Fruit fly (Drosophila melanogaster) whole organism, wandering third instar larva: ENCODE measurements around the gene Mst77F.

Experiments used
- Abd-B ChIP-seq: fragments of >200 bp; optimal IDR thresholded peaks from 2 replicates; lab custom pipeline; 2017; ENCODE audit warnings: missing biosample characterization, missing genetic modification characterization
- CG32264 ChIP-seq: fragments of 200-800 bp; sonication (Bioruptor generic); optimal IDR thresholded peaks from 2 replicates; lab custom pipeline; 2016; ENCODE audit warnings: missing biosample characterization, missing genetic modification characterization
- CG9705 ChIP-seq: fragments of 200-800 bp; sonication (Bioruptor generic); optimal IDR thresholded peaks from 2 replicates; lab custom pipeline; 2018; ENCODE audit warnings: missing biosample characterization, mild to moderate bottlenecking, missing genetic modification characterization
- CrebA ChIP-seq: fragments of 200-800 bp; sonication (Bioruptor generic); optimal IDR thresholded peaks from 2 replicates; lab custom pipeline; 2016; ENCODE audit warnings: missing biosample characterization, mild to moderate bottlenecking, missing genetic modification characterization, borderline replicate concordance
- Dif ChIP-seq: fragments of 200-275, 200-300 bp; sonication (Bioruptor generic); optimal IDR thresholded peaks from 2 replicates; lab custom pipeline; 2018; ENCODE audit warnings: missing biosample characterization, missing genetic modification characterization; ENCODE audit not compliant: partially characterized antibody
- GATAd ChIP-seq: sonication (Bioruptor generic); optimal IDR thresholded peaks from 2 replicates; lab custom pipeline; 2016; ENCODE audit warnings: missing biosample characterization, missing genetic modification characterization
- HLH106 ChIP-seq: fragments of 200-800 bp; optimal IDR thresholded peaks from 3 replicates; lab custom pipeline; 2019; ENCODE audit warnings: missing biosample characterization, mild to moderate bottlenecking, missing genetic modification characterization, moderate library complexity
- Hr78 ChIP-seq: fragments of >200 bp; optimal IDR thresholded peaks from 2 replicates; lab custom pipeline; 2017; ENCODE audit warnings: missing biosample characterization, missing genetic modification characterization
- Hr83 ChIP-seq: fragments of 200-300 bp; sonication (Bioruptor generic); optimal IDR thresholded peaks from 2 replicates; lab custom pipeline; 2016; ENCODE audit warnings: missing biosample characterization, mild to moderate bottlenecking, missing genetic modification characterization, moderate library complexity; ENCODE audit not compliant: poor library complexity, severe bottlenecking
- Jra ChIP-seq: sonication (Bioruptor generic); optimal IDR thresholded peaks from 2 replicates; lab custom pipeline; 2016; ENCODE audit warnings: missing biosample characterization, missing genetic modification characterization
- Myc ChIP-seq: fragments of >200 bp; optimal IDR thresholded peaks from 2 replicates; lab custom pipeline; 2017
- OdsH ChIP-seq: fragments of 200-800 bp; sonication (Bioruptor generic); optimal IDR thresholded peaks from 2 replicates; lab custom pipeline; 2016; ENCODE audit warnings: missing biosample characterization, mild to moderate bottlenecking, missing genetic modification characterization
- Rel ChIP-seq, 2 experiments: fragments of 200-800 bp; sonication (Bioruptor generic) in 1 of 2; optimal IDR thresholded peaks; 2 replicates in 1 of 2; 3 replicates in 1 of 2; lab custom pipeline; 2016 to 2019; ENCODE audit warnings: mild to moderate bottlenecking in 2 of 2, missing biosample characterization in 2 of 2, missing genetic modification characterization in 2 of 2, moderate library complexity in 1 of 2
- Sp1 ChIP-seq: fragments of 200-800 bp; sonication (Bioruptor generic); optimal IDR thresholded peaks from 3 replicates; lab custom pipeline; 2019; ENCODE audit warnings: missing biosample characterization, mild to moderate bottlenecking, missing genetic modification characterization, moderate library complexity
- Vsx2 ChIP-seq: fragments of 200-300, 225-300 bp; sonication (Bioruptor generic); optimal IDR thresholded peaks from 2 replicates; lab custom pipeline; 2018; ENCODE audit warnings: missing biosample characterization, missing genetic modification characterization; ENCODE audit not compliant: partially characterized antibody
- br ChIP-seq: fragments of 200-800 bp; sonication (Bioruptor generic); optimal IDR thresholded peaks from 2 replicates; lab custom pipeline; 2016; ENCODE audit warnings: missing biosample characterization, missing genetic modification characterization
- brk ChIP-seq: fragments of 200-800 bp; sonication (Bioruptor generic); optimal IDR thresholded peaks from 2 replicates; lab custom pipeline; 2016; ENCODE audit warnings: missing biosample characterization, mild to moderate bottlenecking, missing genetic modification characterization
- dl ChIP-seq, 2 experiments: fragments of 175-275, 200-275 bp in 1 of 2; fragments of 200-275 bp in 1 of 2; sonication (Bioruptor generic); optimal IDR thresholded peaks; lab custom pipeline; 2018; ENCODE audit warnings: mild to moderate bottlenecking in 2 of 2, missing biosample characterization in 2 of 2, missing genetic modification characterization in 2 of 2, moderate library complexity in 2 of 2; ENCODE audit not compliant: partially characterized antibody in 2 of 2, insufficient read depth in 1 of 2
- dmrt93B ChIP-seq: fragments of 200-800 bp; sonication (Bioruptor generic); optimal IDR thresholded peaks from 2 replicates; lab custom pipeline; 2018; ENCODE audit warnings: missing biosample characterization, mild to moderate bottlenecking, missing genetic modification characterization
- dsf ChIP-seq: sonication (Bioruptor generic); optimal IDR thresholded peaks from 2 replicates; lab custom pipeline; 2016; ENCODE audit warnings: missing biosample characterization, missing genetic modification characterization, borderline replicate concordance
- ey ChIP-seq: fragments of 200-800 bp; sonication (Bioruptor generic); optimal IDR thresholded peaks from 2 replicates; lab custom pipeline; 2016; ENCODE audit warnings: missing biosample characterization, missing genetic modification characterization
- foxo ChIP-seq, 2 experiments: fragments of 200-800 bp; sonication (Bioruptor generic); optimal IDR thresholded peaks; 2 replicates in 1 of 2; 3 replicates in 1 of 2; lab custom pipeline; 2016 to 2017; ENCODE audit warnings: missing biosample characterization in 2 of 2, missing genetic modification characterization in 2 of 2
- fru ChIP-seq: fragments of 200-800 bp; sonication (Bioruptor generic); optimal IDR thresholded peaks from 3 replicates; lab custom pipeline; 2016; ENCODE audit warnings: missing biosample characterization, mild to moderate bottlenecking, missing genetic modification characterization
- h ChIP-seq: fragments of 200-800 bp; sonication (Bioruptor generic); optimal IDR thresholded peaks from 3 replicates; lab custom pipeline; 2016; ENCODE audit warnings: missing biosample characterization, mild to moderate bottlenecking, missing genetic modification characterization
- jim ChIP-seq: fragments of 175-275, 200-325 bp; sonication (Bioruptor generic); optimal IDR thresholded peaks from 2 replicates; lab custom pipeline; 2016; ENCODE audit warnings: missing biosample characterization, mild to moderate bottlenecking, missing genetic modification characterization
- pan ChIP-seq: fragments of >200 bp; optimal IDR thresholded peaks from 2 replicates; lab custom pipeline; 2017
- psq ChIP-seq: fragments of 200-800 bp; sonication (Bioruptor generic); optimal IDR thresholded peaks from 3 replicates; lab custom pipeline; 2017; ENCODE audit warnings: missing biosample characterization, mild to moderate bottlenecking, missing genetic modification characterization, moderate library complexity
- rgr ChIP-seq: fragments of 200-800 bp; sonication (Bioruptor generic); optimal IDR thresholded peaks from 3 replicates; lab custom pipeline; 2016; ENCODE audit warnings: missing biosample characterization, mild to moderate bottlenecking, missing genetic modification characterization
- sage ChIP-seq: fragments of 200-800 bp; sonication (Bioruptor generic); optimal IDR thresholded peaks from 2 replicates; lab custom pipeline; 2016; ENCODE audit warnings: missing biosample characterization, mild to moderate bottlenecking, missing genetic modification characterization
- sv ChIP-seq: fragments of 200-800 bp; sonication (Bioruptor generic); optimal IDR thresholded peaks from 3 replicates; lab custom pipeline; 2016; ENCODE audit warnings: missing biosample characterization, missing genetic modification characterization
- usp ChIP-seq: fragments of >200 bp; optimal IDR thresholded peaks from 2 replicates; lab custom pipeline; 2017; ENCODE audit warnings: missing biosample characterization, missing genetic modification characterization
- woc ChIP-seq: sonication (Bioruptor generic); optimal IDR thresholded peaks from 2 replicates; lab custom pipeline; 2016; ENCODE audit warnings: missing biosample characterization, mild to moderate bottlenecking, missing genetic modification characterization

Gene Mst77F

DNA sequence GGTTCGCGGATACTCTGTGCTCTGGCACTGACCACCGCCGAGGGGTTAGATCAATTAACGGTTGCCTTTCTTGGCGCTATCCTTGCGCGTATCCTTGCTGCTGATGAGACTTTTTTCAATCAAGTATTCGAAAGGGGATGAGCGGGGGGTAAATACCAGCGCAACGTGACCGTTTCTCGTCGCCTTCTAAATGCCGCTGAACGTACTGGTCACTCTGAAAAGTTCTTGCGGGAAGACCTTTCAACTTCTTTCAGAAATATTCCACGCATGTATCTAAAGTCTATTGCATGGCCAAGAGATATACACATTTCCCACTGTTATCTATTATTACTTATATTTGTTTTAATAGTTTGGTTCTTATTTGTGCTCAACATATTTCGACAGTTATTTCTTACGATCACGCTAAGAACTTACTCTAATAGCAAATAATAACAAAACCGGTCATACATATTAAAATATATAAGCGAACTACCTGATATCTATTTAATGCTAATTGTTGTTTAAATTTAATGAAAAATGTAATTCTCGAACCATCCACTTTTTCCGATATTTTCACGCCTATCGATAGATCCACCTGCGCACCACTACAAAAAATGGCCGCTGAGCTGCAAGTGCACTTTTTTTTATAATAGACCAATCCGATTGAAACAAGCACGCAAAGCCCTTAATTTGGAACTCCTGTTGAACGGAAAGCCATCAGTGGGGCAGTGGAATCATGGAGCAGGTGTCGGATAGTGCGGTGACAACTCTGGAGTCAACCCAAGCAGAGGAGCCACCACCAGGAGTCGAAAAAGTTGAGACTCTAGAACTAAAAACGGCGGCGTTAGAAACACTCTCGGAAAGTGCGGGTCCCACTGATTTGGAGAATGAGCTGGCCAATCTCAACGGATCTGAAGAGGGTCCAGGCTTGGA, 8.5 kb downstream of the Mst77F start, which contains the start of the genes CG3634 and HIPP1:
TSS of gene CG3634 (minus strand) at position 185 of the 912 bp plus-strand sequence.
TSS of gene HIPP1 (plus strand) at position 582 of the 912 bp plus-strand sequence.
- TF ChIP-seq Myc (lab: Kevin White, UChicago), result peak; percentile 34
- TF ChIP-seq CrebA (GFP tag; lab: Kevin White, UChicago), result no peak
- TF ChIP-seq, all 38 proteins: peak for 1

DNA sequence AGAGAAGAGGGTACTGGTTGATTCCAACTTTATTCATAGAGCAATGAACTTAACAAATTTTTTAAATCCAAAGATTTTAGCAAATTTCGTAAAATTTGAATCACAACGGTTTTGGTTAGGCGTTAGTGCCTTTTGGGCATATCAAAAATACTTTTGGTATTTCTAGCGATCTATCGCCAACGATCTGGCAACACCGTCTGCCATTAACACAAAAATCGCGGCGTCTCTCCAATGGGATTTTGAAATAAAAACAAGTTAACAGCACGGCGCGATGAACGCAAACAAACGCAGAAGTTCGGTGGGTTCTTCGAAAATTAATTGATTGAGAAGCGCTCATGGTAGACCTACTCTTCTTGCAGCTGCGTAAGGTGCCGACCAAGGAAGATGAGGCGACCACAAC, 17.6 kb downstream of the Mst77F start, which contains the start of gene Spc105R:
TSS of gene Spc105R (plus strand) at position 203 of the 400 bp plus-strand sequence.
- TF ChIP-seq Vsx2 (GFP tag; lab: Kevin White, UChicago), result no peak
- no peak for TF ChIP-seq h
- no peak for TF ChIP-seq Myc (lab: Kevin White, UChicago)
- no peak for TF ChIP-seq CG9705 (GFP tag; lab: Kevin White, UChicago)
- no peak for TF ChIP-seq fru
- no peak for TF ChIP-seq jim (GFP tag; lab: Kevin White, UChicago)
- no peak for TF ChIP-seq usp (GFP tag; lab: Kevin White, UChicago)
- TF ChIP-seq Hr83 (GFP tag; lab: Kevin White, UChicago), result no peak
- TF ChIP-seq pan (lab: Kevin White, UChicago), result no peak
- no peak for TF ChIP-seq br
- no peak for TF ChIP-seq sv
- no peak for TF ChIP-seq HLH106 (tag; lab: Kevin White, UChicago)
- TF ChIP-seq ey (GFP tag; lab: Kevin White, UChicago), result no peak
- no peak for TF ChIP-seq brk (GFP tag; lab: Kevin White, UChicago)
- no peak for TF ChIP-seq Hr78 (GFP tag; lab: Kevin White, UChicago)
- no peak for TF ChIP-seq Abd-B (GFP tag; lab: Kevin White, UChicago)
- TF ChIP-seq woc (GFP tag; lab: Kevin White, UChicago), result no peak
- TF ChIP-seq Jra (GFP tag; lab: Kevin White, UChicago), result no peak
- no peak for TF ChIP-seq sage (GFP tag; lab: Kevin White, UChicago)
- TF ChIP-seq foxo (GFP tag; optimal IDR thresholded peaks at IDR 0.05; lab: Kevin White, UChicago), result no peak

dm6 chr3L:20798325-20798846, 19.4 kb downstream of the Mst77F start, which contains the start of the genes CG3698 and tzn:
Gene CG3698 (minus strand): TSS chr3L:20798375.
Gene tzn (plus strand): TSS chr3L:20798645.
- TF ChIP-seq Dif (GFP tag; lab: Kevin White, UChicago) (no peak), Myc (lab: Kevin White, UChicago) (peak; percentile 43), CG9705 (GFP tag; lab: Kevin White, UChicago) (peak; percentile 95), CG32264 (no peak), dmrt93B (GFP tag; lab: Kevin White, UChicago) (peak; percentile 97), sv (peak; percentile 78), dsf (GFP tag; lab: Kevin White, UChicago) (no peak), rgr (GFP tag; lab: Kevin White, UChicago) (peak; percentile 94), Sp1 (GFP tag; lab: Kevin White, UChicago) (peak; percentile 85), Hr83 (GFP tag; lab: Kevin White, UChicago) (peak; percentile 95), OdsH (peak; percentile 83), Rel (GFP tag; optimal IDR thresholded peaks at IDR 0.05; lab: Kevin White, UChicago) (peak; percentile 17), Rel (tag; optimal IDR thresholded peaks at IDR 0.05; lab: Kevin White, UChicago) (peak; percentile 85), HLH106 (tag; lab: Kevin White, UChicago) (peak; percentile 85), psq (GFP tag; lab: Kevin White, UChicago) (peak; percentile 70), pan (lab: Kevin White, UChicago) (no peak)

DNA sequence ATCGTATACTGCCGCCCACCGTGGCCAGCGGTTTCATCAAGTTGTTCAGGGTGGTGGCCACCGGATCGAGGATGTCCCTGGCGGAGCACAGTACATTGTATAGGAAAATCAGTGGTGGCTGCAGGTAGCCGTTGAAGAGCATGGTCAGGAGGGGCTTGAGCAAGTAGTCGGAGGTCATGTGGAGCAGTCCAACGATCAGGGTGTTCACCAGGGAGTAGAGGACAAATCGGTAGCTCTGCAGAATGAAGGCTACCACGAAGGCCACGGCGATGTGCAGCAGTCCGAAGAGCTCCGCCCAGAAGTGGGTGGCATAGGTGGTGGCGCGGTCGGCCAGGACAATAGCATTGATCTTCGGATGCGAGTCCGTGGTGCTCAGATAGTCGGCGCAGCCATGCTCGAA, 20.4 kb downstream of the Mst77F start:
- no peak for TF ChIP-seq dmrt93B (GFP tag; lab: Kevin White, UChicago)
- no peak for TF ChIP-seq CrebA (GFP tag; lab: Kevin White, UChicago)
- TF ChIP-seq sage (GFP tag; lab: Kevin White, UChicago), result no peak
- TF ChIP-seq CG9705 (GFP tag; lab: Kevin White, UChicago), result no peak
- no peak for TF ChIP-seq Hr78 (GFP tag; lab: Kevin White, UChicago)
- no peak for TF ChIP-seq OdsH
- TF ChIP-seq Dif (GFP tag; lab: Kevin White, UChicago), result no peak
- no peak for TF ChIP-seq pan (lab: Kevin White, UChicago)
- TF ChIP-seq fru, result no peak
- no peak for TF ChIP-seq ey (GFP tag; lab: Kevin White, UChicago)
- no peak for TF ChIP-seq br
- TF ChIP-seq dl (GFP tag; optimal IDR thresholded peaks at IDR 0.05; lab: Kevin White, UChicago; ENCODE audit: insufficient read depth in 1 of 2, partially characterized antibody in 2 of 2), result no peak
- no peak for TF ChIP-seq Rel (GFP tag; optimal IDR thresholded peaks at IDR 0.05; lab: Kevin White, UChicago)
- TF ChIP-seq Rel (tag; optimal IDR thresholded peaks at IDR 0.05; lab: Kevin White, UChicago), result no peak
- no peak for TF ChIP-seq foxo (GFP tag; optimal IDR thresholded peaks at IDR 0.05; lab: Kevin White, UChicago)
- TF ChIP-seq dsf (GFP tag; lab: Kevin White, UChicago), result no peak
- no peak for TF ChIP-seq brk (GFP tag; lab: Kevin White, UChicago)
- no peak for TF ChIP-seq usp (GFP tag; lab: Kevin White, UChicago)
- no peak for TF ChIP-seq GATAd (GFP tag; lab: Kevin White, UChicago)
- TF ChIP-seq, all 38 proteins: peak for 0
